Worm (Caenorhabditis elegans): Measurements from ENCODE around the gene T23F11.2.

- TF ChIP-seq fkh-2 (tag; optimal IDR thresholded peaks at IDR 0.05): no peak
- TF ChIP-seq nhr-11 (tag; optimal IDR thresholded peaks at IDR 0.05): no peak
- TF ChIP-seq egl-27 (tag; optimal IDR thresholded peaks at IDR 0.05): no peak
- TF ChIP-seq aly-2 (tag; optimal IDR thresholded peaks at IDR 0.05): no peak
- TF ChIP-seq ztf-4 (tag; optimal IDR thresholded peaks at IDR 0.05): no peak
- TF ChIP-seq pha-4 (tag; optimal IDR thresholded peaks at IDR 0.05): no peak
- TF ChIP-seq nhr-76 (tag; optimal IDR thresholded peaks at IDR 0.05): no peak
- TF ChIP-seq egl-5 (tag; optimal IDR thresholded peaks at IDR 0.05): no peak
- TF ChIP-seq ceh-9 (tag; optimal IDR thresholded peaks at IDR 0.05): no peak
- TF ChIP-seq ama-1 (optimal IDR thresholded peaks at IDR 0.05): no peak
- TF ChIP-seq unc-62 (GFP tag; optimal IDR thresholded peaks at IDR 0.05): no peak
These were observed 41.6 kb upstream of the T23F11.2 start for ce11 chrIII:4696903-4697302.
